Worm (Caenorhabditis elegans): ENCODE results near the gene R02D5.4.

ce11 chrV:14495493-14495892 lies 11.0 kb upstream of the R02D5.4 start:
- TF ChIP-seq mdt-29 (GFP tag; IDR thresholded peaks at IDR 0.05) (no peak), ztf-11 (tag; optimal IDR thresholded peaks at IDR 0.05) (no peak), duxl-1 (tag; optimal IDR thresholded peaks at IDR 0.05; ENCODE audit: poor library complexity) (no peak), F49E8.2 (tag; optimal IDR thresholded peaks at IDR 0.05; ENCODE audit: borderline replicate concordance) (no peak), lin-13 (GFP tag; optimal IDR thresholded peaks at IDR 0.05) (no peak), T20F7.1 (GFP tag; optimal IDR thresholded peaks at IDR 0.05) (no peak), R02D3.7 (tag; optimal IDR thresholded peaks at IDR 0.05) (no peak), pha-4 (GFP tag; IDR thresholded peaks at IDR 0.05) (no peak), pha-4 (tag; optimal IDR thresholded peaks at IDR 0.05) (no peak), T26A8.4 (GFP tag; IDR thresholded peaks at IDR 0.05) (no peak), dmd-6 (GFP tag; IDR thresholded peaks at IDR 0.05) (no peak), fos-1 (tag; optimal IDR thresholded peaks at IDR 0.05) (no peak), ama-1 (optimal IDR thresholded peaks at IDR 0.05) (no peak)

All from whole organism, L4 larva.